Worm (Caenorhabditis elegans) whole organism, L4/young adult: ENCODE results near the gene elt-1.

Experiments used
- W03F9.2 ChIP-seq: fragments of 150-350 bp; optimal IDR thresholded peaks from 2 replicates; lab custom pipeline; 2014; ENCODE audit warnings: missing biosample characterization, missing genetic modification characterization
- dao-5 ChIP-seq: sonication (generic microtip); optimal IDR thresholded peaks from 2 replicates; lab custom pipeline; 2016; ENCODE audit warnings: missing genotype, missing genetic modification characterization, moderate library complexity, missing compliant biosample characterization
- him-1 ChIP-seq: sonication (generic microtip); optimal IDR thresholded peaks from 2 replicates; lab custom pipeline; 2016; ENCODE audit warnings: missing genotype, missing genetic modification reagents, missing genetic modification characterization, missing compliant biosample characterization

ce11 chrIV:9623269-9623668, 8.5 kb downstream of the elt-1 start, which contains the start of gene W09C2.9:
- TF ChIP-seq him-1 (tag; lab: Kevin White, UChicago) (no peak), W03F9.2 (tag; lab: Kevin White, UChicago) (no peak), dao-5 (tag; lab: Kevin White, UChicago) (no peak)
